Worm (Caenorhabditis elegans) whole organism, early embryonic: ENCODE data around the gene fbxb-96.

Source experiments
- F13C5.2 ChIP-seq: sonication (generic microtip); optimal IDR thresholded peaks from 2 replicates; lab custom pipeline; 2017; ENCODE audit warnings: mild to moderate bottlenecking, missing genetic modification characterization, inconsistent platforms, missing compliant biosample characterization
- ama-1 ChIP-seq: fragments of 150-350 bp; optimal IDR thresholded peaks from 2 replicates; lab custom pipeline; 2014
- ceh-13 ChIP-seq: fragments of 200-800 bp; sonication (Bioruptor generic); optimal IDR thresholded peaks from 2 replicates; lab custom pipeline; 2018; ENCODE audit warnings: mild to moderate bottlenecking, missing genetic modification characterization, missing compliant biosample characterization
- ceh-36 ChIP-seq: sonication (generic microtip); optimal IDR thresholded peaks from 2 replicates; lab custom pipeline; 2016; ENCODE audit warnings: missing genetic modification characterization, inconsistent platforms, missing compliant biosample characterization
- ets-7 ChIP-seq: sonication (generic microtip); optimal IDR thresholded peaks from 2 replicates; lab custom pipeline; 2016; ENCODE audit warnings: missing genotype, missing genetic modification characterization, missing compliant biosample characterization
- flt-1 ChIP-seq: fragments of 200-800 bp; sonication (Bioruptor generic); IDR thresholded peaks from 2 replicates; pipeline ENCODE4 v1.3.6; 2022; ENCODE audit warnings: missing genetic modification characterization, missing compliant biosample characterization
- hmbx-1 ChIP-seq: sonication (generic microtip); optimal IDR thresholded peaks from 2 replicates; lab custom pipeline; 2016; ENCODE audit warnings: mild to moderate bottlenecking, missing genetic modification characterization, missing compliant biosample characterization
- pes-1 ChIP-seq: fragments of 200-800 bp; sonication (Bioruptor generic); IDR thresholded peaks from 2 replicates; pipeline ENCODE4 v1.3.6; 2022; ENCODE audit warnings: missing genetic modification reagents, missing genetic modification characterization, missing compliant biosample characterization
- scrt-1 ChIP-seq: fragments of 200-800 bp; sonication (Bioruptor generic); IDR thresholded peaks from 2 replicates; pipeline ENCODE4 v1.3.6; 2022; ENCODE audit warnings: missing genetic modification characterization, missing compliant biosample characterization
- sea-1 ChIP-seq: fragments of 200-800 bp; sonication (Bioruptor generic); conservative IDR thresholded peaks from 2 replicates; pipeline ENCODE4 v1.3.6; 2022; ENCODE audit warnings: missing genetic modification characterization, missing compliant biosample characterization
- tbx-11 ChIP-seq: fragments of 200-800 bp; sonication (Bioruptor generic); IDR thresholded peaks from 2 replicates; pipeline ENCODE4 v1.3.6; 2022; ENCODE audit warnings: missing genetic modification characterization, missing compliant biosample characterization
- tra-4 ChIP-seq: sonication (generic microtip); optimal IDR thresholded peaks from 2 replicates; lab custom pipeline; 2017; ENCODE audit warnings: missing genetic modification characterization, missing compliant biosample characterization

DNA sequence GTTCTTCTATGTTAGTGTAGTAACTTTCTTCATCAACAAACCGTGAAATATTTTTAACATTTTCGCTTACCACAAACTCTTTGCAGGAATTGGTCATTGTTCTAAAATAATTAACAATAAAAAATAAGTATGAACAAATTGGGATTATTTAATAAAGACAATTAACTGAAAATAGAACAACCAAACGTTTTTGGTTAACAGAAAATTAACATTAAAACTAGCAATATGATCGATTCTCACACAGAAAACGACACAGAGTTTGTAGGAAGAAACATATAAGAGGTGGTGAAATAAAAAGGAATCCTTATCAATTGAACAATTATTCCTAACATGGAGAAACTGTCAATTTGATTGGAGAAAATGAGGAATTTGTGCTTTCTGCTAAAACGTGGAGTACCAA, 28.5 kb upstream of the fbxb-96 start, which contains the start of gene math-16:
- no peak for TF ChIP-seq ets-7 (tag; lab: Kevin White, UChicago)
- TF ChIP-seq flt-1 (GFP tag; lab: Robert Waterston, UW) = no peak
- TF ChIP-seq pes-1 = no peak
- no peak for TF ChIP-seq tbx-11 (GFP tag; lab: Robert Waterston, UW)
- no peak for TF ChIP-seq ama-1
- no peak for TF ChIP-seq sea-1 (GFP tag; lab: Robert Waterston, UW)
- TF ChIP-seq ceh-36 (tag; lab: Kevin White, UChicago) = no peak
- no peak for TF ChIP-seq F13C5.2 (tag; lab: Kevin White, UChicago)
- no peak for TF ChIP-seq ceh-13 (GFP tag; lab: Kevin White, UChicago)
- TF ChIP-seq hmbx-1 (tag; lab: Kevin White, UChicago) = no peak
- no peak for TF ChIP-seq tra-4 (tag; lab: Kevin White, UChicago)
- no peak for TF ChIP-seq scrt-1 (GFP tag; lab: Robert Waterston, UW)
